Fruit fly (Drosophila melanogaster): ENCODE data around the gene CG8516.

CG8516 gene

DNA sequence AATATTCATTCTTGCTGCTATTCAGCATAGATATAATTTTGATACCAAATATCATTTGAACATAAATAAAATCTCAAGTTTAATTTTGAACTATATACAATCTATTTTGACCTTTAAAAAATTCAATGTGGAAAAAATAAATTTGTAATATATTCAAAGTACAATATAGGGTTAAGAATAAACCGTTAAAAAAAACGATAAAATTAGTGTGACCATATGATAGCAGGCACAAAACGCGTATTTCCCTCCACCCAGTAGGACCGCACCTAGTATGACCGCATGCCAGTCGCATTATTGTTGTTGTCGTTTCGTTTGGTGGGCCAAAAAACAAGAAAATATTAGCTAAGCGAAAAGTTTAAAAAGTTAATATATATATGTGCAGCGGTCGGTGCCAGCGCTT, at the start of gene CG8516:
CG8516 (plus strand) TSS at position 278 of the 400 bp plus-strand sequence.
- TF ChIP-seq CG17801 (GFP tag; optimal IDR thresholded peaks at IDR 0.05; ENCODE audit: partially characterized antibody), result peak; percentile 51

DNA sequence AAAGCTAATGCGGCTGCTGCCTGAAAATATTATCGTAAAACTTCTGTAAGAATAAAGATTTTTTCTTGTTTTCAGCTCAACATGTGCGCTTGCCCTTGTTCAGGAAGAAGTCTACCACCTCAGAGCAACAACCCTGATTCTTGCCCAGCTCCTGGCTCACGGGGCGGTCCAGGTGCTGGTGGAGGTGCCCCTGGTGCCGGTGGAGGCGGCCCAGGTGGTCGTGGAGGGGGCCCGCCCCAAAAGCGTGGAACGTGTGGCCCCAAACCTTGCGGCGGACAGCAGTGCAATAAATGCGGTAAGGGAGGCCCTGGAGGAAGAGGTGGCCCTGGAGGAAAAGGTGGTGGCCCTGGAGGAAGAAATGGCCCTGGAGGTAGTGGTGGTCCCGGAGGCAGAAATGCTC, 49.1 kb upstream of the CG8516 start:
- no peak for TF ChIP-seq CG17801 (GFP tag; optimal IDR thresholded peaks at IDR 0.05; ENCODE audit: partially characterized antibody)

DNA sequence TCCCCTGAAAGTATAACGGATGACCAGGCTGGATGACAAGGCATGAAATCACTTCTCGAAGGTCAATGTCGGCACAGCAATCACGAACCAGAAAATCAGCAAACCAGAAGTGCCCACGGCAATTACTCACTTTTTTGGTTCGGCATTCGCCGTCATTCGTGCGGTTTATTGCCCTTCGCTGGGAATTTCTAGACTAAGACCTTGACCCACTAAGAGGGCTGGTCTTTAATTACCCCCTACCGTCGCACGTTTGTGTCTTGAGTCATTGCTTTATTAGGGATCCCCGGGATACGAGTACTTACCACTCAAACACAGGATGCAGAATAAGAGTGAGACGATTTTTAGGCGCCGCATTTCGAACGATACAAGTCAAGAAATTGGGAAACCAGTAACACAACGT, 47.7 kb upstream of the CG8516 start:
- TF ChIP-seq CG17801 (GFP tag; optimal IDR thresholded peaks at IDR 0.05; ENCODE audit: partially characterized antibody), result no peak

DNA sequence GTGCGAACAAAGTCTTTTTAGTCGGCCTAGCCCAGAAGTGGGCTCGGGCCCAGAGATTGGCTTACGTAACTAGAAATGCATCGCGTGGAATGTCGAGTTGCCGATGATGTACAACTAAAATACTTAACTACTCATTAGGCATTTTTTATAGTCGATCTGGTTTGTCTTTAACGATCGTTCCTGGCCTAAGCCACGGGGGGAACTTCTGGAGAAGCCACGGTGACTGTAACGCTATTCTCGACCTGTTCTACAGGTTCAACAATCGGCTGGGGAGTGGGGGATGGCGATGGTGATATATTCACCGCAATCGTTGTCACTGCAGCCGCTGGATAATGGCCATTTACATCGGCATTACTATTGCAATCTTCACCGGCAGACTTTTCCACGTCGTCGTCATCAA, 46.8 kb upstream of the CG8516 start, which contains the start of gene CG34409:
CG34409 (minus strand) TSS at position 101 of the 400 bp plus-strand sequence.
- no peak for TF ChIP-seq CG17801 (GFP tag; optimal IDR thresholded peaks at IDR 0.05; ENCODE audit: partially characterized antibody)

DNA sequence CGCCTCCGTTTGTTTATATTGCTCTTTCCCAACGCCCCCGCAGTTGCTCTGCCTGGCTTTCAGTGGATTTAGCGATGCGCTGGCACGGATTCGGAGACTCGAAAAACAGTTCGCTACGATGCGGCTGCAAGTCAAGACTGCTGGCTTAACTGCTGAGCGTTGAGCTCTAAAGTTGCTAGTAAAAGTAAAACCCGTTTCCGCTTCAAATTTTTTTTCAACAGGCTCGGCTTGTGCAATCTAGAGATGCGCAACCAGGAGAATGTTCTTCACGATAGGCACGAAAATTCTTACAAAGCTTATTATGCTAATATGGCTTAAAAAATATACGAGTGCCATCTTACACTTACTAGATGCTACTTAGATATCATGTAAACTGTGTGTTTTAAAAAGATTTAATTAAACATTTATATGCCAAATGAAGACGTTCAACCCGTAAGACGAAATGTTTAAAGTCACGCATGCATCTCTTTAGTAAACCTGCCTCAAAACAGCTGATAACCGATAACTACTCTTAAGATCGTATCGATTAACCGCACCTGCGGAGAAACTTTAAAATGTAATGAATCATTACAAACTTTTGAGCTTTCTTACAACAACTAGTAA, 45.7 kb upstream of the CG8516 start, which contains the start of gene CG12948:
CG12948 (minus strand) TSS at position 473 of the 603 bp plus-strand sequence.
- TF ChIP-seq CG17801 (GFP tag; optimal IDR thresholded peaks at IDR 0.05; ENCODE audit: partially characterized antibody), result peak; percentile 80

DNA sequence ATGACTTTTGCATAAGTTTGCCTTT, 45.4 kb upstream of the CG8516 start, which contains the start of gene PpD3:
PpD3 (plus strand) TSS at position 1 of the 25 bp plus-strand sequence.
- no peak for TF ChIP-seq CG17801 (GFP tag; optimal IDR thresholded peaks at IDR 0.05; ENCODE audit: partially characterized antibody)

DNA sequence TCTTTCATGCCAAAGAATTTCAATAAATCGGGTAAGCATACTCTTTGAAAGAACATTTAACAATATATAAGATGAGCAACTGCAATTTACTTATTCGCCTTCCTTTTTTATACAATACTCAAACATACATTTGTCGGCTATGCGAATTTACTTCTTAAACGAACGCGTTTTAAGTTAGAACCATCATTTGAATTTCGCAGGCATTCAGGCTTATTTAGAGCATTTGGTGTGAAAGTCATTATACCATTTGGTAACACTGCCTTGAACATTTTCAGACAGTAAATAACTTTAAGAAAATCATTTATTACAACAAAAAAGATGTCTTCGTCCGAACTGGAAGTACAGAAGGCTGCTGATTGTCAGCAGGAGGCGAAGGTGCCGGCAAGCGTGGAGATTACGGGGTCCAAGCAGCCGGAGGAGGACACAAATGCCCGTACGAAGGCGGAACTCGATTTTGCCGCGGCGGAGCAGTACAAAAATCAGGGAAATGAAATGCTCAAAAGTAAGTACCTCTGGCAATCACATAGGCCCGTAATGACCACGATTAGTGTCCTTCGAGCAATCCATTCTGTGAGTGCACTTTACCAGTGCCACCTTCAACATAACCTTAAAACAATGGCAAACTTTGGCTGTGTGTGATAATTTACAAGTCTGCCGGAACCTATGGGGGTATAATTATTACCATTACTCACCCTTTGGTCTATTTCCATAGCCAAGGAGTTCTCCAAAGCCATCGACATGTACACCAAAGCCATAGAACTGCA, 45.0 kb upstream of the CG8516 start:
- TF ChIP-seq CG17801 (GFP tag; optimal IDR thresholded peaks at IDR 0.05; ENCODE audit: partially characterized antibody), result no peak

DNA sequence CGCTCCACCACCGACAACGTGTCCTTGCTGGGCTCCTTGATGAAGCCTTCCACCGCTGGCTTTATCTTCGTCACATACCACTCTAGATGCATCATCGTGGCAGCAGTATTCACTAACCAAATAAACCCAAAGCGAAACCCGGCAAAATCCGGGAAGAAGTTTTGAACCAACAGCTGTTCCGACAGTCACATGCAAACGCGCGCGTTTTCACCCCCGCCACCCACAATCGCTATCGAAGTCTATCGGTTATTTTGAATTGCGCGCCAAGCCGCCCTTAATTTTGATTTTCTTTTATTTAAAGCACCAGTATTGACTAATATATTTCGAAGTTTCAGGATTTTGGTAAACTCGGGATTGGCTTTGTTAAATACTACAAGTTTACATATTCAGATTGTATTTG, 38.6 kb upstream of the CG8516 start, which contains the start of gene Tti1:
Tti1 (minus strand) TSS at position 200 of the 400 bp plus-strand sequence.
- TF ChIP-seq CG17801 (GFP tag; optimal IDR thresholded peaks at IDR 0.05; ENCODE audit: partially characterized antibody), result no peak

DNA sequence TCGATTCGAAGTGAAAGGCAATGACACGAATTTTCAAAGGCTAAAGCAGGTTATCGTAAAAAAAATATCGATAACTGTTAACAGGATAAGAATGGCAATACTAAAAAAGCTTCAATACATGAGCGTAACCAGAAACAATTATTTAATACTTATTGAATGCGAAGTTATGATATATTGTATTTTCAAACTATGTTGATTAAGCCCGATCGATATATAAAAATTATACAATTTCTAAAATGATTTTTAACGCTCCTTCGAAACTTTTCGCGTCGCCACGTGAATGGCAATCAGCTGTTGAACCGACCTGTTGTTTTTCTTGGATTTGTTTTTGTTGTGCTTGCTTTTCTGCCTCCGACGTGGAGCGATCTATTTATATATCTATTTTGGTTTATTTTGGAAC, 36.9 kb upstream of the CG8516 start, which contains the start of the genes Alg12 and Rpt3R:
Alg12 (plus strand) TSS at position 305 of the 400 bp plus-strand sequence.
Rpt3R (minus strand) TSS at position 324 of the 400 bp plus-strand sequence.
- TF ChIP-seq CG17801 (GFP tag; optimal IDR thresholded peaks at IDR 0.05; ENCODE audit: partially characterized antibody), result no peak

DNA sequence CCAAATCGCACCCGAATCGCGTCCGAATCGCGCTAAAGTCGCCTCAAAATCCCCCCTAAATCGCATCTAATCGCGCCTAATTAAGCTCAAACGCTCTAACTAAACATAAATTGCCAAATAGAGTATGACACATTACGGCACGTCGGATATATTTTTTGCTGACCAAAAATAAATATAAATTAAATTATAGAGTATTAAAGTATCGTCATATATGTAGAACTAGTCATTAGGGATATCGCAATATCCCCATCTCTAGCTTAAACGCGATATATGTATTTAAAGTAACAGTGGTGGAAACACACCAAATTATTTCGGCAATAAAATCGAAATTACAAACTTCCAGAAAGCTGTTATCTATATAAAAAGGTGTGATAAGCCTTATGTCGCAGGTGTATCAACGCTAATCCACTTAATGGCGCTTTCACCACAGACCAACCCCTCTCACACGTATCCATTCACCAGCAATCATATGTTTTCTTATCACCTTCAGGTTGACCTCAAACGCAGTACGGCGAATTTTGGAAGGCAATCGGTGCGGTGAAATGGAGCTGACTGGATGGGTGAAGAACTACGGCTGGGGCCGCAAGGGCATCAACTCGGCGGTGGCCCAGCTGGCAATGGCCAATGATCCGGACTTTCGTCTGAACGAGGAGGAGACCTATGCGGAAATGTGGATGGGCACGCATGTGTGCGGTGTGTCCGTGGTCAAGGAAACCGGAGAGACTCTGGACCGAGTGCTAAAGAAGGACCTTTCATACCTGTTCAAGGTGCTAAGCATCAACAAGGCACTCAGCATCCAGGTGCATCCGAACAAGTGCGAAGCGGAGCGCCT, 33.5 kb upstream of the CG8516 start, which contains the start of gene Mpi:
Mpi (plus strand) TSS at position 263 of the 832 bp plus-strand sequence.
- peak; percentile 72 for TF ChIP-seq CG17801 (GFP tag; optimal IDR thresholded peaks at IDR 0.05; ENCODE audit: partially characterized antibody)

DNA sequence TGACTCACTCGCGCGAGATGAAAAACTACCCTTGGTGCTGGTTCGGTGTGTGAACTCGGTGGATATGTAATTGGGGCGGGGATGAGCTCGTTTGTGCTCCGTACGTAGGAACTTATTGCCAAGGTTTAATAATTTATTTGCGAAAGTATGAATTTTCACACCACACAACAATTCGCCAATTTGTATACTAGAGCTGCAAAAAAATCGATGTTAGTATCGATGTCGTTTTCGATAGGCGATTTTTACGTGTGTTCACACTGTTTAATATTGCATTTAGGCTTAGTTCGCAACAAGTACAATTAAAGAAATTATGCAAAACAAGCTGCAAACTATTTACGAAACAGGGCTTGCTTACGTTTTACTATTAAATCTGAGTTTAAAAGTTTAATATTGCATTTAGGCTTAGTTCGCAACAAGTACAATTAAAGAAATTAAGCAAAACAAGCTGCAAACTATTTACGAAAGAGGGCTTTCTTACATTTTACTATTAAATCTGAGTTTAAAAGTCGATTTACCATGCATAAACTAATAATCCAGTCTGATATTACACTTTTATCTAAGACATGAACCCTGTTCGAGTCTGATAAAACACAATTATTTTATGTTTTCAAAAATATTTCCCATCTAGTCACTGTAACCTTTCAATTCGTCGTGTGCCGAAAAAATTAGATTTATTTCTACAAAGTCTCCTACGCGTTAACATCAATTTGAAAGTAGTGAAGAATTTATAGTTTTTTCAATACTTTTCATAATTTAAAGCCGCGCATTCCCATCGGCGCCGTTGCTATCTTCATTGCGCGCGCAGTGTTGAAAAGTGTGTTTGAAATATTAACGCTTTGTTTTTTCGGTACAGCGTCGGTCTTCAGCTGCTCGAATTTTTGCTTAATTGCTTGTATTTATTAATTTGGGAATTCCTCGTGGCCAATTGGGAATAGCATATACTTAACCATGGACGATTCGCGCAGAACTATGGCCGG, 29.9 kb upstream of the CG8516 start, which contains the start of the genes Snap24 and CG8478:
Snap24 (minus strand) TSS at position 196 of the 977 bp plus-strand sequence.
CG8478 (plus strand) TSS at position 696 of the 977 bp plus-strand sequence.
- TF ChIP-seq CG17801 (GFP tag; optimal IDR thresholded peaks at IDR 0.05; ENCODE audit: partially characterized antibody), result no peak

DNA sequence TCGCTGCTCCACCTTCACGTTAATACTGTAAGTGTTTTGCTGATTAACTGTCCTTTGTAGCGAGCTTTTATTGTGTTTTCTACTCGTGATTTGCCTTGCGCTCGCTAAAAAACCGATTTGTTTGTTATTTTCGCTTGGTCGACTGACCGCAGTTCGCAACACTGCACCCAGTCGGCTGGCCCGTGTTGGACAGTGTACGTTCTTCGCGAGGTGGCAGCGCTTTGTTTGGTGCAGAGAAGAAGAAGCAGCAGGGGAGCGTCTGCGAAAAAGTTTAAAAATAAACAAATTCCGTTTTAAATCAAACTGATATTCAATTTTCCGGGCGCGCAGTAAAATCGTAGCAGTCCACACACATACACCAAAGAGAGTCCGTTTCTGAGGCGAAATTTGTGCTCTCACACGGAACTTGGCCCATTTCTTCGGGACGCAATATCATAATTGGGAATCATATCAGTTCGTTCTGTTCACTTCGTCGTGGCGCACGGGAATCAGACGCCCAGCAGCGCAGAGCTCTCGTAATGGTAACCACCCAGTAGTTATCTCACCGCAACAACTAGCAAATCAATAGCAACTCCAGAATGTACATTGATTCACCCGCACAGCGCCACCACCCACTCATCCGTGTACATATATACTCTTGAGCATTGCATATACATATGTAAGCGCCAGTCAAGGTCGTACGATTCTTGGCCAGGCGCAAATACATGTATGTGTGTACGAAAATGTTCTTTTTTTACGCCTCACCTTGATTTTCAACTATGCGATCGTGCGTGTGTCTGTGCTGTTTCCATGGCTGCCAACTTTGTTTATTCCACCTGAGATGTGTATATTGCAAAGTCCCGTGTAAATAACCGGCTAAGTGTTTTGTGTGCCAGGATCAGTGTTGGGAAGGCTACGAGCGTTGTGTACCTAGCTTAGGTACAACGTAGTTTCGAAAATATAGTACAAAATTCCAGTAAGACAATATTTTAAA, 25.2 kb upstream of the CG8516 start, which contains the start of gene Naa80:
Naa80 (plus strand) TSS at position 215 of the 973 bp plus-strand sequence.
- TF ChIP-seq CG17801 (GFP tag; optimal IDR thresholded peaks at IDR 0.05; ENCODE audit: partially characterized antibody), result peak; percentile 29

DNA sequence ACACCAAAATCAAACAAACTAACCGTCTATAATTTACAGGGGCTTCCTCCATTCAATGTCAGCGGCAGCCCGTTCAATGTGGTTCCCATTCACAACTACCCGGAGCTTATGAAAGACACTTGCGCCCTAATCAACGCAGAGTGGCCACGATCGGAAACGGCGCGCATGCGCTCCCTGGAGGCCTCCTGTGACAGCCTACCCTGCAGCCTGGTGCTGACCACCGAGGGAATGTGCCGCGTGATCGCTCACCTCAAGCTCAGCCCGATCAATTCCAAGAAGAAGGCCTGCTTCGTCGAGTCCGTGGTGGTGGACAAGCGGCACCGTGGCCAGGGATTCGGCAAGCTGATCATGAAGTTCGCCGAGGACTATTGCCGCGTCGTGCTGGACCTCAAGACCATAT, 24.2 kb upstream of the CG8516 start, which contains the start of gene MED6:
MED6 (minus strand) TSS at position 101 of the 400 bp plus-strand sequence.
- TF ChIP-seq CG17801 (GFP tag; optimal IDR thresholded peaks at IDR 0.05; ENCODE audit: partially characterized antibody), result no peak
